Fruit fly (Drosophila melanogaster) S2 (cell line): Measurements from ENCODE around the gene Obp99c.

Experiments used
- CG8478 ChIP-seq: fragments of >200 bp; optimal IDR thresholded peaks from 2 replicates; lab custom pipeline; 2018
- CTCF ChIP-seq, 2 experiments: fragments of >200 bp; optimal IDR thresholded peaks; 2 replicates each; lab custom pipeline; 2018

The Obp99c gene

DNA sequence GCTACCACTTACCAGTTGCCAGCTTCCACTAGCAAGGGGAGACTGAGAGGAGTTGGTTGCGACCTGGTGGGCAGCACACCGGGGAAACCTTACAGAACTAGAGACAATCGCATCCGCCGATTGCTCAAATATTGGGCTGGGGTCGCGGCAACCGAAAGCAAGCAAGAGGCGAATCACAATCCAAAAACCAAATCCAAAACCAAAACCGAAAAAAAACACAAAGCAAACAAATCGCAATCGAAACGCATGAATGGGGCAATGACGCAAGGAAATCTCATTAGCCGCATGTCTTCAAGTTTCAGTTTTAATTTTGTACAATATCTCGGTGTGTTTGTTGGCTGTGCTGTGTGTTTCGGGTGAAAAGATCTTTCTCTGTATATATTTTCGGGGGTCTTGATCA, at the start of gene Obp99c:
Gene Obp99c, minus strand, starts transcription at position 101 of the 400 bp plus-strand sequence.
- no peak for TF ChIP-seq CG8478 (lab: Kevin White, UChicago)
- TF ChIP-seq CTCF (optimal IDR thresholded peaks at IDR 0.05; lab: Kevin White, UChicago), result no peak

DNA sequence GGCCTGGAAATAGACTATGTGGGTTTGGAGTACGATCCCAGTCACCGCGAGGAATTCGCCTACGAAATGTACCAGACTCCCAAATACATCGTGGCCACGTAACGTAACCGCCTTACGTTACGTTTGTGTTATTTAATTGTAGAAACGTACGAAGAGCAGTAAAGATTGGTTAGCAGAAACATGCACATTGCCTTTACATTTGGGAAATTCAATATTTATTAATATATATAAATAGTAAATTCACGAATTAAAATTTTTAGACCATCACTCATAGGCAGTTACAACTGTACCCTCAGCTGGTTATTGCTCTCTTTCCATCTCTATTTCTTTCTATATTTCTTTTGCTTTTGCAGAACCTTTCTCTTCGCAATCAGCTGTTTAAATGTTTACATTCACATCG, 48.8 kb upstream of the Obp99c start, which contains the start of gene Gnpnat:
Gene Gnpnat, plus strand, starts transcription at position 385 of the 400 bp plus-strand sequence.
- TF ChIP-seq CTCF (optimal IDR thresholded peaks at IDR 0.05; lab: Kevin White, UChicago) (no peak), CG8478 (lab: Kevin White, UChicago) (no peak)

DNA sequence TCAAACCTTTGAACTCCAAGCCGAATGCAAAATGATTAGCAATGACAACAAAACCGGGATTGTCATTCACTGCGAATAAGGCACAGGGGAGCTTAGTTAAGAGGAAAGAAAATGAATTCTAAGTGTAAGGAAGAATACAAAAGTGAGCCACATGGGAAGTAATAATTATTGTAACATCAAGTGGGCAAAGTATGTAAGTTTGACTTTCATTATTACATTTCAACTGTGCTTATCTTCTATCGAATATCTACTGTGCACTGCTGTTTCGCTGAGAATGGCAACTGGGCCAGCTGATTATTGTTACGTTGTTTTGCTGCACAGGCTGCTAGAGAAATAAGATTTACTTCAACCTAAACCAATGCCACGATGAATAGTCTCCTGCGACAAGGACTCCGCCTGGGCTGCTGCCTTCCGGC, 47.6 kb upstream of the Obp99c start, which contains the start of the genes CG7601 and CIA30:
Gene CG7601, minus strand, starts transcription at position 68 of the 416 bp plus-strand sequence.
Gene CIA30, plus strand, starts transcription at position 288 of the 416 bp plus-strand sequence.
- TF ChIP-seq CG8478 (lab: Kevin White, UChicago) (no peak), CTCF (optimal IDR thresholded peaks at IDR 0.05; lab: Kevin White, UChicago) (no peak)

DNA sequence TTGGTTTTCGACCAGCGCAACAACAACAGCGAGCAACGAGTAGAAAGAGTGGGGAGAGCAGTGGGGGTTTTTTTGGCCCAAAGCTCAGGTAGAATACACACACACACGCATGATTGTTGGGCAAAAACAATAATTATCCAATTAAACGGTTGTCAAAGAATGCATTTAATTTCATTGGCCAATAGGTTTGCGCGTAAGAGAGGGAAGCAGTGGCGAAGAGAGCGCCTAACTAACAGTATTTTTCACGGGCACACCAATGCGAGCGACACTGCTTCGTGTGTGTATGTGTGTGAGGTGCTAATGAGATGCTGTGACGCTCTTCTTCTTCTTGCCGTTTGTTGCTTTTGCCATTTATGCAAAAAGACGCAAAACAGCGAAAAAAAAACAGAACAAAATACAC, 37.2 kb upstream of the Obp99c start:
- TF ChIP-seq CG8478 (lab: Kevin White, UChicago), result no peak
- TF ChIP-seq CTCF (optimal IDR thresholded peaks at IDR 0.05; lab: Kevin White, UChicago), result no peak

DNA sequence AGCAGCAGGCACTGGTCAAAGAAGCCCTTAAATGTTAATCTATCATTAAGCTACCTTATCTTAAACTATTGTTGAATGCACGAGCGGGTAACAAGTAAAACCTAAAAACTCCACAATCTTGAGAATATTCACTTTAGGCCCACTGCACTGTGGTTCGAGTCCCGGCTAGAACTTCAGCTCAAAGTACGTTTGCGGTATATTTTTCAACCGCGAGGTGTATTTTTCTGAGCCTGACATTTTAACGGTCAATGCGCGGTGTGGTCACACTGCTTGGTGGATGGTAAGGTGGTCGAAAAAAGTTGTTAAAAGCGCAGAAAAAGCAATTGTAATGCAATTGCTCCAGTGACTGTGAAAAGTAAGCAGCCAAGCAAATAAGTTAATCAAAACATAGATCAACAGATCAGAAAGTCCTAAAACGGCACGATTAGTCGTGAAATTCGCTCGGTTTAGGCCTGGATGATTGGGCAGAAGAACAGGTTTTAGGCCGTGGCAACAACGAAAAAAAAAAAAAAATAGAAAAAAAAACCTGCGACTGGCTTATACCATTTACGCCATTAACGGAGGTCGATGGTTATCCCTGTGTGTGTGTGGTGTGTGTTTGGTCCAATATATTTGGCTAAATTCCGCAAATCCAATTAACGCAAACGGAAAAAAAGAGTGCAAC, 36.6 kb upstream of the Obp99c start, which contains the start of gene Kul:
Gene Kul, plus strand, starts transcription at position 254 of the 664 bp plus-strand sequence.
- peak; percentile 52 for TF ChIP-seq CTCF (optimal IDR thresholded peaks at IDR 0.05; lab: Kevin White, UChicago)
- TF ChIP-seq CG8478 (lab: Kevin White, UChicago), result no peak

DNA sequence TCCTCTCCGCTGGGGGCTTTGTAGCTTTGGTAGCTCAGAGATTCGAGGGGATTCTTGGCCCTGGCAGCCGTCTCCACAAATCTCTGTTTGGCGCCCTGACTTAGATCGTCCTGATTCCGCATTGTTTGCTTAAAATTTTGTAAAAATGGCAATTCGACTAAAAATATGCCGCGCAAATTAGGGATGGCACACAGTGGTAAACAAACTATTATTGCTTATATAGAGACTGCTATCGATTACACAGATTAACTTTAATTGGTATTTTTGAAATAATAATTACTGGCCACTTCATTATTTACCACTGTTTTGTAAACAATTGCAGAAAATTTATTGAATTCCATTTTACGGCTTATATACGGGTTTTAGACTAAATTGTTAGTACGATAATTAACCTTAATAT, 35.6 kb upstream of the Obp99c start, which contains the start of the genes Naa40 and CG18731:
Gene Naa40, minus strand, starts transcription at position 206 of the 400 bp plus-strand sequence.
Gene CG18731, plus strand, starts transcription at position 283 of the 400 bp plus-strand sequence.
- TF ChIP-seq CG8478 (lab: Kevin White, UChicago) (no peak), CTCF (optimal IDR thresholded peaks at IDR 0.05; lab: Kevin White, UChicago) (no peak)

DNA sequence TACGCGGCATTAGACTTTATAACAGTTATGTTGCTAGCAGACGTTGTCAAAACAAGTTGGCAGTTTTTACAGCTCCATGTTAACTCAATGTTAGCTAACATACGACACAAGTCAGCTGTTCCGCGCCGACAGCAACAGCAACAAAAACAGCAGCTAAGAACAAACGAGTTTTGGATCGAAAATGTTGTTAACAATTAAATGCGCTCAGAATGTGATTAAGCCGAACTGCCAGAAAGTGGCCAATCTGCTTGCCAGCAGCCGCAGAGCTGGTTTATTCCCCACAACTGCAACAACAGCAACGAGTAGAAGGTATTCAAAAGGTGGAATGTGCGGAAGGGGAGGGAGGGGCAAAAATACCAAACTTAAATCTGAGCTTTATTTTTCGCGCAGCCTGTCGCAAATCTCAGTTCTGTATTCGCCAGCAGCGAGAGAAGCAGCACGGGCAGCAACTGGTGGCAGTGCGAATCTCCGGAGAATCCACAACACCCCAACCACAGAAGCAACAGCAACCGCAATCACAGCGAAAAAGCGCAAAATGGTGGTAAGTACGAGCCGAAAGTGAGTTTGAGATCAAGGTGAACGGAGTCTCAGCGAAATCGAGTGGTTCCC, 34.0 kb upstream of the Obp99c start, which contains the start of gene Pcd:
Gene Pcd, plus strand, starts transcription at position 116 of the 609 bp plus-strand sequence.
- no peak for TF ChIP-seq CG8478 (lab: Kevin White, UChicago)
- TF ChIP-seq CTCF (optimal IDR thresholded peaks at IDR 0.05; lab: Kevin White, UChicago), result no peak

DNA sequence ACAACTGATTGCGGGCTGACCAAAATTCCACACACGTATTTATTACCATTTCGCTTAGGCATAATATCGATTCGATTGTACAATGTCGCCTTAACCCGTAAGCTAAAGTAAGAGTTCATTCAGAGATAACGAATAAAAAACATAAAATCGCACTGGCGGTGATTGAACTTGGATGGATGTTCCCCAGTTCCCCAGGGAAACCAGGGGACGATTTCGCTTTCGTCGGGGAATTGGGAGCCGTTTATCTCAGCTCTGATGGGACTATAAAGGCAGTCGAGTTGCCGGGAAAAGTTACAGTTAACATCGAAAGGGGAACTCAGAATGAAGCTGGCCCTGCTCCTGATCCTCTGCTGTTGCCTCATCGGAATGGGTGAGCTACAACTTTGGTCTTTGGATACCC, 33.1 kb upstream of the Obp99c start, which contains the start of gene CG34296:
Gene CG34296, plus strand, starts transcription at position 301 of the 400 bp plus-strand sequence.
- no peak for TF ChIP-seq CG8478 (lab: Kevin White, UChicago)
- TF ChIP-seq CTCF (optimal IDR thresholded peaks at IDR 0.05; lab: Kevin White, UChicago), result no peak

DNA sequence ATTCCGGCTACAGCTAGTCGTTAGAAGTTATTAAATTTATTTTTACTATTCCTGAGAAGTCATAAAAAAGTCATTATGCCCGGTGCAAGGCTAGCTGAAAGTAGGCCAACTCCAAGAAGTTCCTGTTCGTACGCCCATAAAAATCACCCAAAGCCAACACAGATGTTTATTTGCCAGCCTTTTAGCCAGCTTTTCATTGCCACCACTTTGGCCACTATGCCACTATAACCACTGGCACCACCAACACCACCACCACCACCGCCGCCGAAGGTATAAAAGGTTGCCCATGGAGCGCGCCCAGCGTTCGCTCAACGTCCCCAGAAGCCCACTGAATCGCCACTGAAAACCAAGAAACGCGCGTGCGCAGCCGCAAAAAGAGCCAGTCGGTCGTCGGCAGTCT, 29.3 kb upstream of the Obp99c start, which contains the start of gene CG15506:
Gene CG15506, plus strand, starts transcription at position 301 of the 400 bp plus-strand sequence.
- TF ChIP-seq CTCF (optimal IDR thresholded peaks at IDR 0.05; lab: Kevin White, UChicago), result no peak
- TF ChIP-seq CG8478 (lab: Kevin White, UChicago), result no peak

DNA sequence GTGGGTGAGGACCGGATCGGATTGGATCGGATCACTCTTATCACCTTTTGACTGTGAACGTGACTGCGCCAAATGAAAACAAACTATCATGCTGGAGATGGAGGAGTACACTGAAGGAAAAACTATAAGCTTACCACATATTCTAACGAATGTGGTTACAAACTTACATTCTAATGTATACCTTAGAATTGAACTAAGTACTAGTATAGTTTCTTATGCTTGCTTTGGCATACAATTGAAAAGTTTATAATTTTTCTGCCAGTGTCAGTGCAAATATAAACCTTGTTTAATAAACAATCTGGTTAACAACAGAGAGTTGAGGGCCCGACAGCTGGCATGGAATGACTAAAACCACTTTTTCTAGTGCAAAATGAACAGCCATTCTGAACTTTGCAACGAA, 28.4 kb upstream of the Obp99c start:
- TF ChIP-seq CTCF (optimal IDR thresholded peaks at IDR 0.05; lab: Kevin White, UChicago), result no peak
- TF ChIP-seq CG8478 (lab: Kevin White, UChicago), result no peak

DNA sequence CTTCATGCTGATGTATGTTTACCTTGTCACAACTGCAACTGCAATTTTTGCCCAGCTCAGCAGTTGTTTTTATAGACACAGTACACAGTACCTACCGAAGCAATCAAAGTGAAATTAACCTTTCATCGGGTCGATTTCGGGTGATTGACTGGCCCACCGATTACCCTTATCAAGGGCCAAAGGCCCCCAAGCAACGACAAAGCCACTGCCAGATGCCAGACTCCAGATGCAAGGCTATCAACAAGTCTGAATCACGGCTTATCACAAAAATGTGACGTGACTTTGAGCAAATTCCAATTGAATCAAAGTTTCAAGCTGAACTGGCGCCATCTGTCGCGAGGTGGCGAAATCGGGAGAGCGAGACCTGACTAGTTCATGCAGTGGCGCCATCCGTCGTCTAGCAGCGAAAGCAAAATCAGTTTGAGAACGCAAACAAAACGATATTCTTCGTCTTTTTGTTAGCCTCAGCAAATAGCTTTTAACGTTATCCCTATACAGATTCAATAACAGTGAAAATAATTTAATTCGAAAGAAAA, 27.7 kb upstream of the Obp99c start, which contains the start of gene Obp99b:
Gene Obp99b, minus strand, starts transcription at position 115 of the 536 bp plus-strand sequence.
- TF ChIP-seq CTCF (optimal IDR thresholded peaks at IDR 0.05; lab: Kevin White, UChicago) (peak; percentile 96 to 98), CG8478 (lab: Kevin White, UChicago) (no peak)

DNA sequence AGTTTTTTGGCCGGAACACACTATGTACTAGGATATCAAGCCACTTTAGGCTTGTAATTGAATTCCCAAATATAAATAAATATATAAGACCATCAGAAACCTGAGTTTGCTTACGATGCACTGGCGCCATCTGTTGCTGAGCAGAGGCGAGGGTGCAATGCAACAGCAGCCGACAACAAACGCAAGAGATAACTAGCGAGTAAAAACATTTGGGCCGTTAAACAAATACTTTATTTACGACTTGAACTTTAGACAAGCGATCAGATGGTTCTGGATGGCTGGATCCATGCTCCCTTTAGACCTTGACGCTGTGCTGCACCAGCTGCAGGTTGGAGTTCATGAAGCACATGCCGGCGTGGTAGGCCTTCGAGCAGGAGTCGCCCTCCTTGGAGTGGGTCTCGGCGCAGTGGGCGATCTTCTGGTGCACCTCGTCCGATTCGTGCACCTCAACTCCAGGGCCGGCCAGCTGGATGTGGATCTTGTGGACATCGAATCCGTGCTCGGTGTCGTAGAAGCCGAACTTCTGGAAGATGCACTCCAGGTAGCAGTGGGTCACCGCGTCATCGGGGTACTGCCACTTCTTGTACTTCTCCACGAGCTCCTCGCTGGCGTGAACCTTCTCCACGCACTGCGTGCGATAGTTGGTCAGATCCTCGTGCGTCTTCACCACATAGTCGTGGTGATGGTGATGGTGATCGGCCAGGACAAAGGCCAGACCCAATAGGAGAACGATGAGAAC, 27.1 kb upstream of the Obp99c start:
- TF ChIP-seq CTCF (optimal IDR thresholded peaks at IDR 0.05; lab: Kevin White, UChicago) (peak; percentile 84 to 88), CG8478 (lab: Kevin White, UChicago) (no peak)

DNA sequence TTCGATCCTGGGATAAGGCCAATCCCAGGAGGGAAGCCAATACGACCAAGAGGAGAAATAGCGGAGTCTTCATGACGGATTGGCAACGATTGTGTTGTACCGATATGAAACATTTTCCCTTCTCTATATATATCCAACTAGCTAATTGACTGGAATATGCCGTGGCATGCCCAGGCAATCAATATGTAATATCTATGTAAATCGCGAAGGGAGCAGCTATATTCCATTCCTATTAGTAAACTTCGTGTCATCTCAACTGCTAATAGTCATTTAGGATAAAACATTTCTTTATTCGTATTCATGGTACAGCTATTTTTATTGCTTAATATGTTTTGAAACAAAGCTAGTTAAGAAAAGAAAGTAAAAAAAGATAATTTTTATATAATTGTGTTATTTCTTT, 26.2 kb upstream of the Obp99c start, which contains the start of gene Dup99B:
Gene Dup99B, minus strand, starts transcription at position 101 of the 400 bp plus-strand sequence.
- TF ChIP-seq CTCF (optimal IDR thresholded peaks at IDR 0.05; lab: Kevin White, UChicago) (no peak), CG8478 (lab: Kevin White, UChicago) (no peak)

DNA sequence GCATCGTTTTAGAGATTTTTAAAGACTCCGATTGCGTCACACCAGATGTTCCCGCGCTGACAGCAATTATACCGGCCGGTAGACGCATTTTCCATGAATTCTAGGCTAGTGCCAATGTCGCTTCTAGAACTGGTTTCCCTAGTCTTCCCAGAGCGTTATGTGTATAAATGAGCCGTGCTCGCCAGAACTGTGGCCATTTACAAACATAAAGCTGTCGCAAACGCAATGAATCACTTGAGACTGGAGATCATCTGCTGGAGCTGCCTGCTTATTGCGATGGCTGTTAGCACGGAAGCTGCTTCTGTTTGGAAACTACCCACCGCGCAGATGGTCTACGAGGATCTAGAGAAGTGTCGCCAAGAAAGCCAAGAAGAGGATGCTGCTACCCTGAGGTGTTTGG, 25.2 kb upstream of the Obp99c start, which contains the start of gene Obp99d:
Gene Obp99d, plus strand, starts transcription at position 192 of the 400 bp plus-strand sequence.
- TF ChIP-seq CTCF (optimal IDR thresholded peaks at IDR 0.05; lab: Kevin White, UChicago) (peak in 1 of 2 experiments; percentile 22), CG8478 (lab: Kevin White, UChicago) (no peak)
